Fruit fly (Drosophila melanogaster) whole organism, embryonic: Measurements from ENCODE around the gene Tim8.
A peak's percentile ranks its signal among the peaks of the same experiment; 100 is the strongest.

ENCODE experiments used
- CG1024 ChIP-seq: fragments of 200-800 bp; sonication (Bioruptor generic); IDR thresholded peaks from 2 replicates; pipeline ENCODE4 v1.3.6; 2022; ENCODE audit warnings: missing biosample characterization, missing genetic modification characterization
- CG10321 ChIP-seq: fragments of 200-800 bp; sonication (Bioruptor generic); IDR thresholded peaks from 2 replicates; pipeline ENCODE4 v1.3.6; 2022; ENCODE audit warnings: missing biosample characterization, missing genetic modification characterization
- CG10959 ChIP-seq: fragments of 200-800 bp; sonication (Bioruptor generic); IDR thresholded peaks from 2 replicates; pipeline ENCODE4 v1.3.6; 2022; ENCODE audit warnings: missing biosample characterization, missing genetic modification characterization
- CG11695 ChIP-seq: fragments of 200-800 bp; sonication (Bioruptor generic); IDR thresholded peaks from 3 replicates; pipeline ENCODE4 v1.3.6; 2022; ENCODE audit warnings: missing biosample characterization, missing genetic modification characterization
- CG11696 ChIP-seq: fragments of 200-800 bp; sonication (Bioruptor generic); IDR thresholded peaks from 2 replicates; pipeline ENCODE4 v1.3.6; 2022; ENCODE audit warnings: missing biosample characterization, missing genetic modification characterization
- CG11723 ChIP-seq: fragments of 200-800 bp; sonication (Bioruptor generic); optimal IDR thresholded peaks from 2 replicates; lab custom pipeline; 2017; ENCODE audit warnings: missing biosample characterization, mild to moderate bottlenecking, missing genetic modification characterization
- CG12071 ChIP-seq: fragments of 200-800 bp; sonication (Bioruptor generic); optimal IDR thresholded peaks from 3 replicates; lab custom pipeline; 2018; ENCODE audit warnings: missing biosample characterization, mild to moderate bottlenecking, missing genetic modification characterization
- CG15601 ChIP-seq: fragments of 200-800 bp; sonication (Bioruptor generic); optimal IDR thresholded peaks from 3 replicates; lab custom pipeline; 2019; ENCODE audit warnings: missing biosample characterization, mild to moderate bottlenecking, missing genetic modification characterization, moderate library complexity
- CG1603 ChIP-seq: fragments of 200-800 bp; sonication (Bioruptor generic); optimal IDR thresholded peaks from 2 replicates; lab custom pipeline; 2019; ENCODE audit warnings: missing biosample characterization, mild to moderate bottlenecking, missing genetic modification characterization, moderate library complexity
- CG17359 ChIP-seq: fragments of 200-800 bp; sonication (Bioruptor generic); optimal IDR thresholded peaks from 3 replicates; lab custom pipeline; 2018; ENCODE audit warnings: missing biosample characterization, mild to moderate bottlenecking, missing genetic modification characterization, moderate library complexity
- CG18599 ChIP-seq: fragments of 200-800 bp; sonication (Bioruptor generic); optimal IDR thresholded peaks from 3 replicates; lab custom pipeline; 2017; ENCODE audit warnings: missing biosample characterization, missing genetic modification characterization, mild to moderate bottlenecking, moderate library complexity, missing genetic modification reagents
- CG2129 ChIP-seq: fragments of 200-800 bp; sonication (Bioruptor generic); IDR thresholded peaks from 2 replicates; pipeline ENCODE4 v1.3.6; 2022; ENCODE audit warnings: missing biosample characterization, missing genetic modification characterization; ENCODE audit not compliant: partially characterized antibody
- CG3163 ChIP-seq: fragments of 200-800 bp; sonication (Bioruptor generic); optimal IDR thresholded peaks from 3 replicates; lab custom pipeline; 2016; ENCODE audit warnings: missing biosample characterization, missing genetic modification characterization
- CG32767 ChIP-seq: fragments of 200-800 bp; sonication (Bioruptor generic); IDR thresholded peaks from 2 replicates; pipeline ENCODE4 v1.3.6; 2022; ENCODE audit warnings: missing biosample characterization, missing genetic modification characterization
- CG8388 ChIP-seq: fragments of 200-800 bp; sonication (Bioruptor generic); optimal IDR thresholded peaks from 2 replicates; lab custom pipeline; 2019; ENCODE audit warnings: missing biosample characterization, mild to moderate bottlenecking, missing genetic modification characterization, moderate library complexity
- CG8924 ChIP-seq: fragments of 200-800 bp; optimal IDR thresholded peaks from 3 replicates; lab custom pipeline; 2019; ENCODE audit warnings: missing biosample characterization, mild to moderate bottlenecking, missing genetic modification characterization, moderate library complexity
- CG9932 ChIP-seq: fragments of 200-800 bp; sonication (Bioruptor generic); IDR thresholded peaks from 2 replicates; pipeline ENCODE4 v1.3.6; 2022; ENCODE audit warnings: missing biosample characterization, missing genetic modification characterization
- ERR ChIP-seq: fragments of 200-800 bp; sonication (Bioruptor generic); optimal IDR thresholded peaks from 2 replicates; lab custom pipeline; 2016; ENCODE audit warnings: missing biosample characterization, missing genetic modification characterization
- Fer3 ChIP-seq: fragments of 200-800 bp; sonication (Bioruptor generic); optimal IDR thresholded peaks from 2 replicates; lab custom pipeline; 2018; ENCODE audit warnings: missing biosample characterization, mild to moderate bottlenecking, missing genetic modification characterization, moderate library complexity
- H15 ChIP-seq: fragments of 200-800 bp; sonication (Bioruptor generic); IDR thresholded peaks from 3 replicates; pipeline ENCODE4 v1.3.6; 2022; ENCODE audit warnings: missing biosample characterization, missing genetic modification characterization
- HmgD ChIP-seq: fragments of 200-800 bp; sonication (Bioruptor generic); optimal IDR thresholded peaks from 3 replicates; lab custom pipeline; 2016; ENCODE audit warnings: missing biosample characterization, missing genetic modification characterization
- Hr78 ChIP-seq, 2 experiments: fragments of 200-800 bp in 1 of 2; fragments of >200 bp in 1 of 2; sonication (Bioruptor generic) in 1 of 2; optimal IDR thresholded peaks; 2 replicates each; lab custom pipeline; 2017 to 2019; ENCODE audit warnings: missing biosample characterization in 2 of 2, missing genetic modification characterization in 2 of 2, mild to moderate bottlenecking in 1 of 2, moderate library complexity in 1 of 2
- Kr ChIP-seq: fragments of 200-800 bp; sonication (Bioruptor generic); optimal IDR thresholded peaks from 2 replicates; lab custom pipeline; 2017; ENCODE audit warnings: missing biosample characterization, mild to moderate bottlenecking, missing genetic modification characterization
- Lpt ChIP-seq: fragments of >200 bp; optimal IDR thresholded peaks from 2 replicates; lab custom pipeline; 2018; ENCODE audit warnings: missing biosample characterization, missing genetic modification characterization
- MESR4 ChIP-seq: fragments of 200-800 bp; sonication (Bioruptor generic); optimal IDR thresholded peaks from 2 replicates; lab custom pipeline; 2018; ENCODE audit warnings: missing biosample characterization, mild to moderate bottlenecking, missing genetic modification characterization, moderate library complexity
- NFAT ChIP-seq: fragments of 200-800 bp; sonication (Bioruptor generic); IDR thresholded peaks from 2 replicates; pipeline ENCODE4 v1.3.6; 2022; ENCODE audit warnings: missing biosample characterization, missing genetic modification characterization
- Nf-YA ChIP-seq: fragments of 200-800 bp; sonication (Bioruptor generic); IDR thresholded peaks from 2 replicates; pipeline ENCODE4 v1.3.6; 2022; ENCODE audit warnings: missing biosample characterization, missing genetic modification characterization
- Opbp ChIP-seq: fragments of 200-800 bp; sonication (Bioruptor generic); IDR thresholded peaks from 3 replicates; pipeline ENCODE4 v1.3.6; 2022; ENCODE audit warnings: missing biosample characterization, missing genetic modification characterization; ENCODE audit not compliant: partially characterized antibody
- Rfx ChIP-seq: fragments of 200-800 bp; sonication (Bioruptor generic); IDR thresholded peaks from 2 replicates; pipeline ENCODE4 v1.3.6; 2022; ENCODE audit warnings: missing biosample characterization, missing genetic modification characterization
- Sin3A ChIP-seq: fragments of >200 bp; optimal IDR thresholded peaks from 2 replicates; lab custom pipeline; 2018
- Stat92E ChIP-seq, 3 experiments: fragments of >200 bp in 2 of 3; fragments of 200-800 bp in 1 of 3; sonication (Bioruptor generic) in 1 of 3; optimal IDR thresholded peaks; 2 replicates each; lab custom pipeline; 2017 to 2019; ENCODE audit warnings: missing biosample characterization in 3 of 3, missing genetic modification characterization in 3 of 3, mild to moderate bottlenecking in 1 of 3, moderate library complexity in 1 of 3
- Trl ChIP-seq, 3 experiments: fragments of >200 bp in 2 of 3; fragments of 200-800 bp in 1 of 3; sonication (Bioruptor generic) in 1 of 3; optimal IDR thresholded peaks; 2 replicates in 1 of 3; 3 replicates in 2 of 3; lab custom pipeline; 2016 to 2017; ENCODE audit warnings: missing biosample characterization in 1 of 3, missing genetic modification characterization in 1 of 3
- al ChIP-seq: fragments of 200-800 bp; sonication (Bioruptor generic); IDR thresholded peaks from 2 replicates; pipeline ENCODE4 v1.3.6; 2022; ENCODE audit warnings: missing biosample characterization, missing genetic modification characterization
- bbx ChIP-seq: fragments of 200-800 bp; sonication (Bioruptor generic); IDR thresholded peaks from 2 replicates; pipeline ENCODE4 v1.3.6; 2022; ENCODE audit warnings: missing biosample characterization, missing genetic modification characterization; ENCODE audit not compliant: partially characterized antibody
- bcd ChIP-seq: fragments of 200-800 bp; sonication (Bioruptor generic); optimal IDR thresholded peaks from 2 replicates; lab custom pipeline; 2017; ENCODE audit warnings: missing biosample characterization, mild to moderate bottlenecking, missing genetic modification characterization
- br ChIP-seq: fragments of >200 bp; optimal IDR thresholded peaks from 2 replicates; lab custom pipeline; 2017
- cato ChIP-seq: fragments of 200-800 bp; sonication (Bioruptor generic); optimal IDR thresholded peaks from 2 replicates; lab custom pipeline; 2016; ENCODE audit warnings: missing biosample characterization, missing genetic modification characterization, borderline replicate concordance
- chif ChIP-seq, 2 experiments: fragments of 200-800 bp; sonication (Bioruptor generic); optimal IDR thresholded peaks; 3 replicates each; lab custom pipeline; 2016; ENCODE audit warnings: missing biosample characterization in 2 of 2, missing genetic modification characterization in 2 of 2
- corto ChIP-seq: fragments of 200-800 bp; sonication (Bioruptor generic); optimal IDR thresholded peaks from 2 replicates; lab custom pipeline; 2016; ENCODE audit warnings: missing biosample characterization, mild to moderate bottlenecking, missing genetic modification characterization, moderate library complexity
- disco-r ChIP-seq: fragments of 200-800 bp; sonication (Bioruptor generic); optimal IDR thresholded peaks from 2 replicates; lab custom pipeline; 2016; ENCODE audit warnings: missing biosample characterization, missing genetic modification characterization
- eve ChIP-seq, 2 experiments: fragments of >200 bp; optimal IDR thresholded peaks; 2 replicates each; lab custom pipeline; 2017; ENCODE audit warnings: missing biosample characterization in 2 of 2, missing genetic modification characterization in 2 of 2
- ham ChIP-seq: fragments of 200-800 bp; sonication (Bioruptor generic); IDR thresholded peaks from 2 replicates; pipeline ENCODE4 v1.3.6; 2022; ENCODE audit warnings: missing biosample characterization, missing genetic modification characterization
- peb ChIP-seq: fragments of 200-800 bp; sonication (Bioruptor generic); IDR thresholded peaks from 2 replicates; pipeline ENCODE4 v1.3.6; 2022; ENCODE audit warnings: missing biosample characterization, missing genetic modification characterization
- repo ChIP-seq: fragments of 200-800 bp; sonication (Bioruptor generic); optimal IDR thresholded peaks from 2 replicates; lab custom pipeline; 2016; ENCODE audit warnings: missing biosample characterization, missing genetic modification characterization
- ro ChIP-seq: fragments of 200-800 bp; sonication (Bioruptor generic); IDR thresholded peaks from 2 replicates; pipeline ENCODE4 v1.3.6; 2022; ENCODE audit warnings: missing biosample characterization, missing genetic modification characterization
- sim ChIP-seq: fragments of 200-800 bp; sonication (Bioruptor generic); IDR thresholded peaks from 2 replicates; pipeline ENCODE4 v1.3.6; 2022; ENCODE audit warnings: missing biosample characterization, missing genetic modification characterization
- slp2 ChIP-seq: fragments of 200-800 bp; sonication (Bioruptor generic); optimal IDR thresholded peaks from 2 replicates; lab custom pipeline; 2016; ENCODE audit warnings: missing biosample characterization, missing genetic modification characterization
- ssp ChIP-seq: fragments of 200-800 bp; sonication (Bioruptor generic); IDR thresholded peaks from 2 replicates; pipeline ENCODE4 v1.3.6; 2022; ENCODE audit warnings: missing biosample characterization, missing genetic modification characterization
- ttk ChIP-seq: fragments of 200-800 bp; sonication (Bioruptor generic); IDR thresholded peaks from 2 replicates; pipeline ENCODE4 v2.1.2; 2022; ENCODE audit warnings: missing biosample characterization, missing genetic modification characterization
- vnd ChIP-seq: fragments of 200-800 bp; sonication (Bioruptor generic); IDR thresholded peaks from 3 replicates; pipeline ENCODE4 v1.3.6; 2022; ENCODE audit warnings: missing biosample characterization, missing genetic modification characterization; ENCODE audit not compliant: partially characterized antibody
- wek ChIP-seq: fragments of 200-800 bp; sonication (Bioruptor generic); optimal IDR thresholded peaks from 3 replicates; lab custom pipeline; 2018; ENCODE audit warnings: missing biosample characterization, mild to moderate bottlenecking, missing genetic modification characterization, moderate library complexity

Gene Tim8

dm6 chrX:11370792-11371191 is 2.5 kb downstream of the Tim8 start:
- no peak for TF ChIP-seq bbx (GFP tag; lab: Robert Waterston, UW)
- TF ChIP-seq ham (GFP tag; lab: Robert Waterston, UW): no peak
- TF ChIP-seq Opbp: no peak
- TF ChIP-seq ttk (GFP tag; lab: Robert Waterston, UW): peak; percentile 42; the same call in 1 of the 2 replicates
- TF ChIP-seq peb (GFP tag; lab: Robert Waterston, UW): no peak
- TF ChIP-seq CG18599 (GFP tag; lab: Kevin White, UChicago): peak; percentile 15
- TF ChIP-seq CG1603: peak; percentile 11
- TF ChIP-seq Hr78 (GFP tag; optimal IDR thresholded peaks at IDR 0.05; lab: Kevin White, UChicago): no peak
- TF ChIP-seq ERR (GFP tag; lab: Kevin White, UChicago): no peak
- TF ChIP-seq ssp (GFP tag; lab: Robert Waterston, UW): peak; percentile 9; the same call in 1 of the 2 replicates
- peak; percentile 56 for TF ChIP-seq Rfx (GFP tag; lab: Robert Waterston, UW)
- TF ChIP-seq CG12071 (GFP tag; lab: Kevin White, UChicago): no peak
- TF ChIP-seq MESR4: no peak
- no peak for TF ChIP-seq ro (GFP tag; lab: Robert Waterston, UW)
- no peak for TF ChIP-seq CG1024 (GFP tag; lab: Robert Waterston, UW)
- no peak for TF ChIP-seq CG15601
- no peak for TF ChIP-seq CG32767 (GFP tag; lab: Robert Waterston, UW)
- no peak for TF ChIP-seq HmgD (GFP tag; lab: Kevin White, UChicago)
- TF ChIP-seq bcd (GFP tag; lab: Kevin White, UChicago): peak; percentile 15
- TF ChIP-seq Fer3 (tag; lab: Kevin White, UChicago): no peak
- 0 out of 2 replicates have a peak, but pooled peaks have one; percentile 30 for TF ChIP-seq NFAT
- no peak for TF ChIP-seq corto
- TF ChIP-seq CG11695: peak; percentile 52; the same call in 2 of the 3 replicates
- no peak for TF ChIP-seq slp2 (GFP tag; lab: Kevin White, UChicago)
- no peak for TF ChIP-seq CG8388
- no peak for TF ChIP-seq Nf-YA (GFP tag; lab: Robert Waterston, UW)
- no peak for TF ChIP-seq Sin3A (lab: Kevin White, UChicago)
- TF ChIP-seq CG9932 (GFP tag; lab: Robert Waterston, UW): peak; percentile 64
- TF ChIP-seq vnd (GFP tag; lab: Robert Waterston, UW): no peak
- TF ChIP-seq chif (GFP tag; optimal IDR thresholded peaks at IDR 0.05; lab: Kevin White, UChicago): peak in 1 of 2 experiments; percentile 3
- no peak for TF ChIP-seq disco-r (GFP tag; lab: Kevin White, UChicago)
- TF ChIP-seq al (GFP tag; lab: Robert Waterston, UW): peak; percentile 40; the same call in 1 of the 2 replicates
- TF ChIP-seq Kr: no peak
- no peak for TF ChIP-seq CG8924
- TF ChIP-seq Lpt (GFP tag; lab: Kevin White, UChicago): no peak
- no peak for TF ChIP-seq CG3163 (GFP tag; lab: Kevin White, UChicago)
- TF ChIP-seq br (lab: Kevin White, UChicago): no peak
- no peak for TF ChIP-seq CG11723 (GFP tag; lab: Kevin White, UChicago)
- TF ChIP-seq Trl (optimal IDR thresholded peaks at IDR 0.05; lab: Kevin White, UChicago): no peak
- no peak for TF ChIP-seq Trl (GFP tag; optimal IDR thresholded peaks at IDR 0.05; lab: Kevin White, UChicago)
- no peak for TF ChIP-seq eve (GFP tag; optimal IDR thresholded peaks at IDR 0.05; lab: Kevin White, UChicago)
- TF ChIP-seq CG10959: 0 out of 2 replicates have a peak, but pooled peaks have one; percentile 21
- TF ChIP-seq CG2129: no peak
- TF ChIP-seq CG11696 (GFP tag; lab: Robert Waterston, UW): no peak
- no peak for TF ChIP-seq wek (GFP tag; lab: Kevin White, UChicago)
- no peak for TF ChIP-seq Stat92E (GFP tag; optimal IDR thresholded peaks at IDR 0.05; lab: Kevin White, UChicago)
- no peak for TF ChIP-seq H15 (GFP tag; lab: Robert Waterston, UW)
- no peak for TF ChIP-seq cato (GFP tag; lab: Kevin White, UChicago)
- no peak for TF ChIP-seq CG10321 (GFP tag; lab: Robert Waterston, UW)
- no peak for TF ChIP-seq sim
- no peak for TF ChIP-seq repo (GFP tag; lab: Kevin White, UChicago)
- no peak for TF ChIP-seq CG17359 (tag; lab: Kevin White, UChicago)
